Fruit fly (Drosophila melanogaster): ENCODE results near the gene Bdbt.
A peak's percentile ranks its signal among the peaks of the same experiment; 100 is the strongest.

Bdbt gene

DNA sequence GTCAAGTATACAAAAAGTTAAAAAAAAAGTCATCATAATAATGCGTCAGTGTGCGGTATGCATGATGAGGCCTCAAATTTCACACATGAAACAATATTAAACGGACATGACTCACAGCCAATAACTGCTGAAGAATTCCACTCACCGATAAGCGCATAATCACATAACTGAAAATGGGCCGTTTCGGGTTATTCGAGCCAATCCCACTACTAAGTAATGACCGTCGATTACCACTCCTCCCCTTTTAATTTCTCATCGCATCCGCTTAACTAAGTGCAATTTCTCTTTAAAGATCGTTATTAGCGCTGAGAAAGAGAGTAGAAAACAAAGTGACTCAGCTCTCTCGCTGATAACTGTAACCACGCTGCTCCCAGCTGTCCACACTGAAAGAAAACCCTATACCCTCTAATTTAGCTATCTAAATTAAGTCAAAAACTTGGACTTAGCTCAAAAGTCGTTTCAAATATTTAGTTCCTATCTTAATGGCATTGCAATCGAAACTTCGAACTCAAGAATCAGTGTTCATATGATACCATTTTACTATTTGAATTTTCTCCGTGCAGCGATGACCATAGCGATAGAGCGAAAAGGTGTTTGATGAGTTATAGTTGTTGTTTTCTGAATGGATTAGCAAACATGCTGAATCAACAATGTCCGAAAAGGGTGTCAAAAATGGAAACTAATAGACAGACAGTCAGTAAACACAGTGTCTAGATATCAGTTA is 5.8 kb downstream of the Bdbt start (continued):
- peak; percentile 82 for TF ChIP-seq Mrtf (GFP tag; IDR thresholded peaks at IDR 0.05)
- peak; percentile 75 for TF ChIP-seq CG17802 (tag; optimal IDR thresholded peaks at IDR 0.05)
- TF ChIP-seq dm (GFP tag; optimal IDR thresholded peaks at IDR 0.05) = peak; percentile 81
- TF ChIP-seq knrl (GFP tag; IDR thresholded peaks at IDR 0.05; ENCODE audit: partially characterized antibody) = no peak
- peak; percentile 87 for TF ChIP-seq nmo (GFP tag; optimal IDR thresholded peaks at IDR 0.05)
- no peak for TF ChIP-seq CG10543 (GFP tag; optimal IDR thresholded peaks at IDR 0.05)
- TF ChIP-seq CG17385 (GFP tag; optimal IDR thresholded peaks at IDR 0.05) = peak; percentile 83
- peak; percentile 87 for TF ChIP-seq CoRest (tag; optimal IDR thresholded peaks at IDR 0.05)
- TF ChIP-seq slbo (GFP tag; IDR thresholded peaks at IDR 0.05) = peak; percentile 92
- peak; percentile 55 for TF ChIP-seq fd96Cb (tag; optimal IDR thresholded peaks at IDR 0.05)
- peak; percentile 70 for TF ChIP-seq Nf-YB (GFP tag; optimal IDR thresholded peaks at IDR 0.05)
- no peak for TF ChIP-seq CG13287 (GFP tag; IDR thresholded peaks at IDR 0.05; ENCODE audit: partially characterized antibody)
- TF ChIP-seq toy (GFP tag; IDR thresholded peaks at IDR 0.05) = peak; percentile 68
- peak; percentile 90 for TF ChIP-seq tap (tag; optimal IDR thresholded peaks at IDR 0.05)
- TF ChIP-seq amos (GFP tag; IDR thresholded peaks at IDR 0.05; ENCODE audit: partially characterized antibody) = no peak
- TF ChIP-seq CG15601 (tag; optimal IDR thresholded peaks at IDR 0.05) = peak; percentile 79
- TF ChIP-seq dati (GFP tag; IDR thresholded peaks at IDR 0.05) = peak; percentile 77
- TF ChIP-seq pho (GFP tag; optimal IDR thresholded peaks at IDR 0.05) = peak; percentile 86
- TF ChIP-seq CG11695 (GFP tag; IDR thresholded peaks at IDR 0.05) = peak; percentile 91
- TF ChIP-seq trem (tag; optimal IDR thresholded peaks at IDR 0.05) = peak; percentile 86
- peak; percentile 71; the same call in 1 of the 2 replicates for TF ChIP-seq CG32767 (GFP tag; IDR thresholded peaks at IDR 0.05)
- peak; percentile 90 for TF ChIP-seq jumu (GFP tag; optimal IDR thresholded peaks at IDR 0.05)
- TF ChIP-seq Neu2 (GFP tag; optimal IDR thresholded peaks at IDR 0.05; ENCODE audit: borderline replicate concordance) = peak; percentile 27
- TF ChIP-seq Aef1 (GFP tag; IDR thresholded peaks at IDR 0.05) = peak; percentile 79
- TF ChIP-seq ab (GFP tag; optimal IDR thresholded peaks at IDR 0.05) = peak; percentile 61
- TF ChIP-seq CG6654 (GFP tag; optimal IDR thresholded peaks at IDR 0.05) = peak; percentile 63
- peak; percentile 77 for TF ChIP-seq Hand (GFP tag; optimal IDR thresholded peaks at IDR 0.05)
- TF ChIP-seq CG11093 (GFP tag; IDR thresholded peaks at IDR 0.05) = peak; percentile 68; the same call in 2 of the 3 replicates
- TF ChIP-seq lmd (GFP tag; IDR thresholded peaks at IDR 0.05) = peak; percentile 85
- TF ChIP-seq CG8924 (tag; optimal IDR thresholded peaks at IDR 0.05) = peak; percentile 90
- peak; percentile 73 for TF ChIP-seq cato (GFP tag; optimal IDR thresholded peaks at IDR 0.05; ENCODE audit: borderline replicate concordance)
- peak; percentile 76 for TF ChIP-seq CG10959 (GFP tag; IDR thresholded peaks at IDR 0.05)
- TF ChIP-seq pzg (GFP tag; optimal IDR thresholded peaks at IDR 0.05) = no peak
- TF ChIP-seq CG17361 (GFP tag; IDR thresholded peaks at IDR 0.05) = peak; percentile 88
- TF ChIP-seq grn (GFP tag; optimal IDR thresholded peaks at IDR 0.05) = peak; percentile 89
- peak; percentile 77 for TF ChIP-seq ERR (GFP tag; optimal IDR thresholded peaks at IDR 0.05)
- TF ChIP-seq CG4730 (GFP tag; IDR thresholded peaks at IDR 0.05) = peak; percentile 85
- peak; percentile 87 for TF ChIP-seq CG30403 (GFP tag; optimal IDR thresholded peaks at IDR 0.05)
- TF ChIP-seq Gug (GFP tag; IDR thresholded peaks at IDR 0.05) = peak; percentile 72; the same call in 3 of the 4 replicates
- TF ChIP-seq ranshi (GFP tag; IDR thresholded peaks at IDR 0.05) = peak; percentile 89
- TF ChIP-seq peb (GFP tag; IDR thresholded peaks at IDR 0.05) = peak; percentile 74
- peak; percentile 26 for TF ChIP-seq CG10431 (GFP tag; optimal IDR thresholded peaks at IDR 0.05)
- peak; percentile 52 for TF ChIP-seq CG10321 (GFP tag; IDR thresholded peaks at IDR 0.05)
- TF ChIP-seq Atf3 (GFP tag; optimal IDR thresholded peaks at IDR 0.05) = peak; percentile 77
- peak; percentile 78 for TF ChIP-seq salm (tag; optimal IDR thresholded peaks at IDR 0.05)
- peak; percentile 85 for TF ChIP-seq tx (GFP tag; optimal IDR thresholded peaks at IDR 0.05)
- TF ChIP-seq CG31365 (tag; optimal IDR thresholded peaks at IDR 0.05) = peak; percentile 81
- peak; percentile 14 for TF ChIP-seq Elba2 (GFP tag; optimal IDR thresholded peaks at IDR 0.05)
- peak; percentile 85 for TF ChIP-seq CG14441 (GFP tag; IDR thresholded peaks at IDR 0.05)
- TF ChIP-seq CG3065 (GFP tag; optimal IDR thresholded peaks at IDR 0.05) = peak; percentile 78
